Fruit fly (Drosophila melanogaster): Measurements from ENCODE around the gene CG14374.

Gene CG14374

DNA sequence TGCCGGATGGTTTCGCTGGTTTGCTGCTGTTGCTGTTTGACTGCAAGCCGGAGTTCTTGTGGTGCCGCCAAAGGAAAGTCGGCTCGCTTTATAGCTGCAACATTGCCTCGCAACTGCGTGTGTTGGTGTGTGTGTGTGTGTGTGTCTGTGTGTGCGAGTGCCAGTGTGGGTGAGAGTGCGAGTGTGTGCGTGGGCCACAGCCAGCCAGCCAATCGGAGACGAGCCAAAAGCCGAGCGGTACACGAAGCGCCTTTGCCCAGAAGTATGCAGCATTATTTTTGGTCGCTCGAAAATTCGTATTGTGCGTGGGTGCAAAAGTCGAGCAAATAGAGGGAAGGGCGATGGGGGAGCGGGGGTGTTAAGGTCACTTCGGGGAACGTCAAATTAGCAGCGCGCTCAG lies 1.8 kb downstream of the CG14374 start, which contains the start of gene CCHa2:
Gene CCHa2, minus strand, starts transcription at position 65 of the 400 bp plus-strand sequence.
- TF ChIP-seq Dfd (GFP tag; optimal IDR thresholded peaks at IDR 0.05) (peak in 1 of 2 experiments; percentile 14), CG11093 (GFP tag; IDR thresholded peaks at IDR 0.05) (no peak), phol (tag; optimal IDR thresholded peaks at IDR 0.05) (no peak), Nf-YC (tag; optimal IDR thresholded peaks at IDR 0.05) (peak; percentile 90), Deaf1 (tag; optimal IDR thresholded peaks at IDR 0.05) (peak; percentile 84), CG34224 (GFP tag; IDR thresholded peaks at IDR 0.05; ENCODE audit: partially characterized antibody) (no peak), CG5180 (GFP tag; optimal IDR thresholded peaks at IDR 0.05) (no peak), CG18262 (tag; optimal IDR thresholded peaks at IDR 0.05) (no peak), CG6272 (GFP tag; IDR thresholded peaks at IDR 0.05) (no peak), pum (GFP tag; optimal IDR thresholded peaks at IDR 0.05) (no peak), CG17912 (GFP tag; optimal IDR thresholded peaks at IDR 0.05) (no peak), HLH3B (GFP tag; IDR thresholded peaks at IDR 0.05) (no peak), Usf (GFP tag; optimal IDR thresholded peaks at IDR 0.05) (no peak), Nf-YB (GFP tag; optimal IDR thresholded peaks at IDR 0.05) (peak; percentile 81), Rfx (GFP tag; IDR thresholded peaks at IDR 0.05) (no peak), HmgD (GFP tag; optimal IDR thresholded peaks at IDR 0.05) (no peak), CG8478 (optimal IDR thresholded peaks at IDR 0.05) (peak; percentile 36), wor (GFP tag; IDR thresholded peaks at IDR 0.05) (no peak), prd (optimal IDR thresholded peaks at IDR 0.05) (no peak), prd (GFP tag; IDR thresholded peaks at IDR 0.05) (0 out of 3 replicates have a peak, but pooled peaks have one; percentile 14), sr (GFP tag; IDR thresholded peaks at IDR 0.05) (0 out of 3 replicates have a peak, but pooled peaks have one; percentile 21), Hmx (GFP tag; optimal IDR thresholded peaks at IDR 0.05) (no peak), CG6689 (GFP tag; IDR thresholded peaks at IDR 0.05) (0 out of 2 replicates have a peak, but pooled peaks have one; percentile 7), zen (tag; optimal IDR thresholded peaks at IDR 0.05) (no peak), Optix (GFP tag; IDR thresholded peaks at IDR 0.05) (no peak), Side (GFP tag; optimal IDR thresholded peaks at IDR 0.05) (no peak), ATbp (GFP tag; optimal IDR thresholded peaks at IDR 0.05) (no peak), Fer3 (tag; optimal IDR thresholded peaks at IDR 0.05) (no peak), cwo (GFP tag; optimal IDR thresholded peaks at IDR 0.05) (no peak), CG42726 (GFP tag; IDR thresholded peaks at IDR 0.05; ENCODE audit: partially characterized antibody) (no peak), CG11247 (GFP tag; IDR thresholded peaks at IDR 0.05) (peak; percentile 7; the same call in 1 of the 2 replicates), Hmr (GFP tag; optimal IDR thresholded peaks at IDR 0.05) (no peak), tna (GFP tag; IDR thresholded peaks at IDR 0.05; ENCODE audit: partially characterized antibody) (no peak), sisA (GFP tag; IDR thresholded peaks at IDR 0.05) (no peak), cg (GFP tag; optimal IDR thresholded peaks at IDR 0.05) (peak; percentile 27), ash1 (GFP tag; optimal IDR thresholded peaks at IDR 0.05) (no peak)

DNA sequence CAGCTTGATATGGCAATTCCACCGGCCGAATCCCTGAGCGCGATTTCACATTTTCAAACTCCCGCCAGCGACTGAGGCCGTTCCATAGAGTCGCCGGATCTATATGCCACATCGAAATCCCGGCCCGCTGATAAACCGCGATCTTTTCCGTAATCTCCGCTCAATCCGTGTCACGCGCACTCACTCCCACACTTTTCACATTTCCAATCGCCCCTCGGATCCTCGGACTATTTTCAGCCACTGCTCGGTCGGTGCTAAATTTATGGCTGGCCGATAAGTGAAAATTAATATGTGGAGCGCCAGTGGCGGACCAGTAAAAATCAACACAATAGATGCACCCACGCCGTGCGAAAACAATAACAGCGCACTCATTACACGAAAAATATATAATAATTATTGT lies 3.9 kb downstream of the CG14374 start:
- TF ChIP-seq dysf (GFP tag; IDR thresholded peaks at IDR 0.05), result no peak
- TF ChIP-seq ap (GFP tag; IDR thresholded peaks at IDR 0.05), result no peak
- TF ChIP-seq Oli (tag; optimal IDR thresholded peaks at IDR 0.05), result no peak
- TF ChIP-seq CG34376 (GFP tag; optimal IDR thresholded peaks at IDR 0.05), result peak; percentile 5

DNA sequence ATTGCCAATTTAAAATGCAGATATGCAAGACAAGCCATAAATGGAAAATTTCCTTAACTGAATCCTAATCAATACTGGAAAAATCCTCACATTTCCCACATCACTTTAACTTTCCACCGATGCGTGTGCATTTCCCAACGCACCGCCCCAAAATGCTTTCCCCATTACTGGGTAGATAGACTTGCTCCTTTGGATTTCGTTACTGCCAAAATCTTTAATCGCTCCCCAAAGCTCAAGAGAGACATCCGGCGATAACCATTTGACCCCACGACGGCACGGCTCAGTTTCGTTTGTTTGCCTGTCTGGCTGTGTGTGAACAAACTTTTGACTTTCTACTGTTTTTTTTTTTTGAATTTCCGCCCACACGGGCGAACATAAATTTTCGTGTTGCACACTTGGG lies 6.5 kb downstream of the CG14374 start:
- TF ChIP-seq CG2199 (GFP tag; IDR thresholded peaks at IDR 0.05) (no peak), CG4404 (GFP tag; IDR thresholded peaks at IDR 0.05) (no peak), CG2116 (GFP tag; optimal IDR thresholded peaks at IDR 0.05) (no peak), CG1832 (GFP tag; optimal IDR thresholded peaks at IDR 0.05) (no peak), Lhr (GFP tag; optimal IDR thresholded peaks at IDR 0.05) (no peak), Hr78 (GFP tag; optimal IDR thresholded peaks at IDR 0.05) (no peak), chinmo (GFP tag; IDR thresholded peaks at IDR 0.05; ENCODE audit: partially characterized antibody) (no peak), tup (GFP tag; optimal IDR thresholded peaks at IDR 0.05) (no peak), Dip2 (GFP tag; IDR thresholded peaks at IDR 0.05) (no peak), D19B (GFP tag; optimal IDR thresholded peaks at IDR 0.05) (no peak), CG10267 (tag; optimal IDR thresholded peaks at IDR 0.05) (no peak), CHES-1-like (GFP tag; optimal IDR thresholded peaks at IDR 0.05) (no peak)

Data from whole organism, embryonic.